Worm (Caenorhabditis elegans) whole organism, L2 larva: ENCODE data around the gene gldi-7.

ENCODE experiments used
- alr-1 ChIP-seq: fragments of 150-350 bp; optimal IDR thresholded peaks from 2 replicates; lab custom pipeline; 2014; ENCODE audit warnings: missing biosample characterization, missing genetic modification characterization
- aly-2 ChIP-seq: fragments of 150-350 bp; optimal IDR thresholded peaks from 2 replicates; lab custom pipeline; 2014; ENCODE audit warnings: missing biosample characterization, missing genetic modification characterization
- elt-1 ChIP-seq: fragments of 150-350 bp; optimal IDR thresholded peaks from 2 replicates; lab custom pipeline; 2014; ENCODE audit warnings: missing biosample characterization, missing genetic modification characterization
- fos-1 ChIP-seq: fragments of 150-350 bp; optimal IDR thresholded peaks from 2 replicates; lab custom pipeline; 2014; ENCODE audit warnings: missing biosample characterization, missing genetic modification characterization
- lsy-2 ChIP-seq, 2 experiments: fragments of 150-350 bp in 1 of 2; sonication (generic microtip) in 1 of 2; optimal IDR thresholded peaks; 2 replicates each; lab custom pipeline; 2014 to 2017; ENCODE audit warnings: missing biosample characterization in 2 of 2, missing genetic modification characterization in 2 of 2
- nhr-12 ChIP-seq: fragments of 150-350 bp; optimal IDR thresholded peaks from 2 replicates; lab custom pipeline; 2014; ENCODE audit warnings: missing biosample characterization, missing genetic modification characterization
- nhr-25 ChIP-seq: fragments of 150-350 bp; sonication (generic microtip); optimal IDR thresholded peaks from 3 replicates; lab custom pipeline; 2014; ENCODE audit warnings: missing biosample characterization, missing genetic modification characterization
- skn-1 ChIP-seq: sonication (generic microtip); optimal IDR thresholded peaks from 2 replicates; lab custom pipeline; 2017; ENCODE audit warnings: missing biosample characterization, missing genetic modification characterization
- ztf-11 ChIP-seq: sonication (generic microtip); optimal IDR thresholded peaks from 2 replicates; lab custom pipeline; 2017; ENCODE audit warnings: missing biosample characterization, missing genetic modification characterization

DNA sequence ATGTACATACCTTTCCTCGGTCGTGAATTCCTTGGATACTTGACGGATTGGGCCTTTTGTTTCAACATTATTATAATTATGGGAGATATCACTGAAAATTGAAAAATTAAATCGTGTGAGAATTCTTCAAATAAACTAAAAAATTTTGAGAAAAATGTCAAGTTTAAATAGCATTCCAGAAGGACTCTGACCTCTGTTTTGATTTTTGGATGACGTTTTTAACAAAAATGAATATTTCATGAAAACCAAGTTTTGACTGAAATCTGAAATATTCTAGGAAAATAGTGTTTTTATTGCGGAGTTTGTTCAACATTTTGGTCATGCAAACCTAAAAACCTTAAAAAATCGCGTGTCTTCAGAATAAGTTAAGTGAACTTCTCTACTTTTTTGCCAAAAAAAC, 25.1 kb upstream of the gldi-7 start, which contains the start of gene glb-27:
- TF ChIP-seq fos-1 (tag; lab: Kevin White, UChicago) (no peak), alr-1 (no peak), lsy-2 (tag; optimal IDR thresholded peaks at IDR 0.05; lab: Kevin White, UChicago) (no peak), elt-1 (tag; lab: Kevin White, UChicago) (no peak), ztf-11 (tag; lab: Kevin White, UChicago) (no peak), nhr-25 (tag; lab: Kevin White, UChicago) (no peak), nhr-12 (tag; lab: Kevin White, UChicago) (no peak), skn-1 (tag; lab: Kevin White, UChicago) (no peak), aly-2 (no peak)
